Fruit fly (Drosophila melanogaster) whole organism, prepupa: ENCODE results near the gene CG13384.

Source experiments
- CG10631 ChIP-seq: fragments of 200-800 bp; sonication (Bioruptor generic); optimal IDR thresholded peaks from 2 replicates; lab custom pipeline; 2016; ENCODE audit warnings: missing biosample characterization, missing genetic modification characterization
- CG10669 ChIP-seq: fragments of 200-800 bp; sonication (Bioruptor generic); optimal IDR thresholded peaks from 3 replicates; lab custom pipeline; 2018; ENCODE audit warnings: missing biosample characterization, mild to moderate bottlenecking, missing genetic modification characterization, moderate library complexity
- CG11294 ChIP-seq: fragments of 200-800 bp; sonication (Bioruptor generic); IDR thresholded peaks from 2 replicates; pipeline ENCODE4 v1.3.6; 2022; ENCODE audit warnings: missing biosample characterization, missing genetic modification characterization
- CG11762 ChIP-seq: fragments of 200-800 bp; sonication (Bioruptor generic); optimal IDR thresholded peaks from 3 replicates; lab custom pipeline; 2016; ENCODE audit warnings: missing biosample characterization, missing genetic modification characterization; ENCODE audit not compliant: insufficient read depth
- CG15336 ChIP-seq: fragments of 200-800 bp; sonication (Bioruptor generic); IDR thresholded peaks from 2 replicates; pipeline ENCODE4 v1.3.6; 2022; ENCODE audit warnings: missing biosample characterization, missing genetic modification characterization
- CG1621 ChIP-seq: fragments of 200-800 bp; sonication (Bioruptor generic); optimal IDR thresholded peaks from 3 replicates; lab custom pipeline; 2018; ENCODE audit warnings: missing biosample characterization, mild to moderate bottlenecking, missing genetic modification characterization
- CG3032 ChIP-seq: fragments of 200-800 bp; optimal IDR thresholded peaks from 2 replicates; lab custom pipeline; 2019; ENCODE audit warnings: missing biosample characterization, mild to moderate bottlenecking, missing genetic modification characterization, moderate library complexity
- CG31627 ChIP-seq: fragments of 200-800 bp; sonication (Bioruptor generic); optimal IDR thresholded peaks from 3 replicates; lab custom pipeline; 2016; ENCODE audit warnings: missing biosample characterization, missing genetic modification characterization
- CG32006 ChIP-seq: fragments of 200-800 bp; sonication (Bioruptor generic); optimal IDR thresholded peaks from 3 replicates; lab custom pipeline; 2017; ENCODE audit warnings: missing biosample characterization, mild to moderate bottlenecking, missing genetic modification characterization
- CG34406 ChIP-seq: fragments of 200-800 bp; sonication (Bioruptor generic); optimal IDR thresholded peaks from 3 replicates; lab custom pipeline; 2016; ENCODE audit warnings: missing biosample characterization, missing genetic modification characterization
- CG3919 ChIP-seq: fragments of 200-800 bp; sonication (Bioruptor generic); optimal IDR thresholded peaks from 3 replicates; lab custom pipeline; 2016; ENCODE audit warnings: missing biosample characterization, missing genetic modification characterization
- CG4318 ChIP-seq: fragments of 200-800 bp; sonication (Bioruptor generic); optimal IDR thresholded peaks from 3 replicates; lab custom pipeline; 2017; ENCODE audit warnings: missing biosample characterization, mild to moderate bottlenecking, missing genetic modification characterization
- CG6163 ChIP-seq: fragments of 200-800 bp; sonication (Bioruptor generic); IDR thresholded peaks from 3 replicates; pipeline ENCODE4 v1.3.6; 2022; ENCODE audit warnings: missing biosample characterization, missing genetic modification characterization
- CG6276 ChIP-seq: fragments of 200-800 bp; sonication (Bioruptor generic); optimal IDR thresholded peaks from 2 replicates; lab custom pipeline; 2017; ENCODE audit warnings: missing biosample characterization, mild to moderate bottlenecking, missing genetic modification characterization
- CG6792 ChIP-seq: fragments of 200-800 bp; sonication (Bioruptor generic); optimal IDR thresholded peaks from 3 replicates; lab custom pipeline; 2016; ENCODE audit warnings: missing biosample characterization, missing genetic modification characterization
- CG6854 ChIP-seq: fragments of 200-800 bp; sonication (Bioruptor generic); optimal IDR thresholded peaks from 2 replicates; lab custom pipeline; 2017; ENCODE audit warnings: missing biosample characterization, mild to moderate bottlenecking, missing genetic modification characterization
- CG7368 ChIP-seq: fragments of 200-800 bp; sonication (Bioruptor generic); optimal IDR thresholded peaks from 3 replicates; lab custom pipeline; 2016; ENCODE audit warnings: missing biosample characterization, missing genetic modification characterization
- CG8119 ChIP-seq: fragments of 200-800 bp; sonication (Bioruptor generic); IDR thresholded peaks from 3 replicates; pipeline ENCODE4 v1.3.6; 2022; ENCODE audit warnings: missing biosample characterization, missing genetic modification characterization
- CG8319 ChIP-seq: fragments of 200-800 bp; sonication (Bioruptor generic); optimal IDR thresholded peaks from 3 replicates; lab custom pipeline; 2016; ENCODE audit warnings: missing biosample characterization, missing genetic modification characterization
- CG8632 ChIP-seq: fragments of 200-800 bp; sonication (Bioruptor generic); optimal IDR thresholded peaks from 3 replicates; lab custom pipeline; 2016; ENCODE audit warnings: missing biosample characterization, missing genetic modification characterization
- CG9139 ChIP-seq: fragments of 200-800 bp; sonication (Bioruptor generic); optimal IDR thresholded peaks from 3 replicates; lab custom pipeline; 2017; ENCODE audit warnings: missing biosample characterization, mild to moderate bottlenecking, missing genetic modification characterization
- Eip78C ChIP-seq: fragments of 200-800 bp; sonication (Bioruptor generic); peaks from one replicate; lab custom pipeline; 2016; ENCODE audit warnings: missing biosample characterization, missing genetic modification characterization
- Eip93F ChIP-seq: fragments of 200-800 bp; sonication (Bioruptor generic); optimal IDR thresholded peaks from 2 replicates; lab custom pipeline; 2016; ENCODE audit warnings: missing biosample characterization, mild to moderate bottlenecking, missing genetic modification characterization
- Ets21C ChIP-seq: fragments of 200-800 bp; sonication (Bioruptor generic); optimal IDR thresholded peaks from 3 replicates; lab custom pipeline; 2016; ENCODE audit warnings: missing biosample characterization, missing genetic modification characterization
- Ets96B ChIP-seq: fragments of 200-800 bp; optimal IDR thresholded peaks from 2 replicates; lab custom pipeline; 2019; ENCODE audit warnings: missing biosample characterization, mild to moderate bottlenecking, missing genetic modification characterization, moderate library complexity
- Hr38 ChIP-seq: sonication (Bioruptor generic); optimal IDR thresholded peaks from 2 replicates; lab custom pipeline; 2016; ENCODE audit warnings: missing biosample characterization, missing genetic modification characterization
- Hr39 ChIP-seq: fragments of 200-800 bp; sonication (Bioruptor generic); optimal IDR thresholded peaks from 2 replicates; lab custom pipeline; 2016; ENCODE audit warnings: missing biosample characterization, missing genetic modification characterization
- Hr4 ChIP-seq: fragments of 200-800 bp; sonication (Bioruptor generic); optimal IDR thresholded peaks from 3 replicates; lab custom pipeline; 2016; ENCODE audit warnings: missing biosample characterization, missing genetic modification characterization
- Lpt ChIP-seq: fragments of 200-800 bp; sonication (Bioruptor generic); optimal IDR thresholded peaks from 3 replicates; lab custom pipeline; 2016; ENCODE audit warnings: missing biosample characterization, missing genetic modification characterization
- Met ChIP-seq: fragments of 200-800 bp; sonication (Bioruptor generic); optimal IDR thresholded peaks from 3 replicates; lab custom pipeline; 2016; ENCODE audit warnings: missing biosample characterization, missing genetic modification characterization
- OdsH ChIP-seq: fragments of 200-800 bp; sonication (Bioruptor generic); optimal IDR thresholded peaks from 3 replicates; lab custom pipeline; 2016; ENCODE audit warnings: missing biosample characterization, missing genetic modification characterization
- Smox ChIP-seq: fragments of 200-800 bp; sonication (Bioruptor generic); optimal IDR thresholded peaks from 3 replicates; lab custom pipeline; 2016; ENCODE audit warnings: missing biosample characterization, missing genetic modification characterization
- Sox102F ChIP-seq: fragments of 200-800 bp; sonication (Bioruptor generic); optimal IDR thresholded peaks from 2 replicates; lab custom pipeline; 2016; ENCODE audit warnings: missing biosample characterization, mild to moderate bottlenecking, missing genetic modification characterization
- Sox14 ChIP-seq: fragments of 200-800 bp; sonication (Bioruptor generic); optimal IDR thresholded peaks from 3 replicates; lab custom pipeline; 2016; ENCODE audit warnings: missing biosample characterization, missing genetic modification characterization
- Sox15 ChIP-seq: fragments of 200-800 bp; sonication (Bioruptor generic); optimal IDR thresholded peaks from 3 replicates; lab custom pipeline; 2016; ENCODE audit warnings: missing biosample characterization, missing genetic modification characterization
- achi ChIP-seq: fragments of 200-800 bp; sonication (Bioruptor generic); optimal IDR thresholded peaks from 3 replicates; lab custom pipeline; 2016; ENCODE audit warnings: missing biosample characterization, missing genetic modification characterization
- acj6 ChIP-seq: fragments of 200-800 bp; sonication (Bioruptor generic); optimal IDR thresholded peaks from 3 replicates; lab custom pipeline; 2016; ENCODE audit warnings: missing biosample characterization, missing genetic modification characterization
- cyc ChIP-seq: fragments of 200-800 bp; sonication (Bioruptor generic); optimal IDR thresholded peaks from 3 replicates; lab custom pipeline; 2016; ENCODE audit warnings: missing biosample characterization, missing genetic modification characterization
- dac ChIP-seq: fragments of 200-800 bp; sonication (Bioruptor generic); optimal IDR thresholded peaks from 2 replicates; lab custom pipeline; 2017; ENCODE audit warnings: missing biosample characterization, mild to moderate bottlenecking, missing genetic modification characterization
- eg ChIP-seq: fragments of 200-800 bp; sonication (Bioruptor generic); IDR thresholded peaks from 3 replicates; pipeline ENCODE4 v1.3.6; 2022; ENCODE audit warnings: missing biosample characterization, missing genetic modification characterization
- esn ChIP-seq: fragments of 200-800 bp; sonication (Bioruptor generic); optimal IDR thresholded peaks from 2 replicates; lab custom pipeline; 2016; ENCODE audit warnings: missing biosample characterization, mild to moderate bottlenecking, missing genetic modification characterization, moderate library complexity
- fd59A ChIP-seq: fragments of 200-800 bp; sonication (Bioruptor generic); optimal IDR thresholded peaks from 2 replicates; lab custom pipeline; 2017; ENCODE audit warnings: missing biosample characterization, mild to moderate bottlenecking, missing genetic modification characterization, missing genetic modification reagents
- fd85E ChIP-seq: fragments of 200-800 bp; sonication (Bioruptor generic); optimal IDR thresholded peaks from 3 replicates; lab custom pipeline; 2016; ENCODE audit warnings: missing biosample characterization, missing genetic modification characterization
- fkh ChIP-seq: fragments of 200-800 bp; sonication (Bioruptor generic); optimal IDR thresholded peaks from 3 replicates; lab custom pipeline; 2017; ENCODE audit warnings: missing biosample characterization, mild to moderate bottlenecking, missing genetic modification characterization, moderate library complexity
- lz ChIP-seq: fragments of 200-800 bp; sonication (Bioruptor generic); optimal IDR thresholded peaks from 3 replicates; lab custom pipeline; 2016; ENCODE audit warnings: missing biosample characterization, missing genetic modification characterization
- net ChIP-seq: fragments of 200-800 bp; sonication (Bioruptor generic); optimal IDR thresholded peaks from 3 replicates; lab custom pipeline; 2016; ENCODE audit warnings: missing biosample characterization, missing genetic modification characterization
- pdm3 ChIP-seq: fragments of 200-800 bp; sonication (Bioruptor generic); optimal IDR thresholded peaks from 3 replicates; lab custom pipeline; 2016; ENCODE audit warnings: missing biosample characterization, missing genetic modification characterization
- spab ChIP-seq: fragments of 200-800 bp; sonication (Bioruptor generic); optimal IDR thresholded peaks from 2 replicates; lab custom pipeline; 2017; ENCODE audit warnings: missing biosample characterization, mild to moderate bottlenecking, missing genetic modification characterization, missing genetic modification reagents
- ss ChIP-seq, 2 experiments: fragments of 200-800 bp; sonication (Bioruptor generic); optimal IDR thresholded peaks; 2 replicates in 1 of 2; 3 replicates in 1 of 2; lab custom pipeline; 2017 to 2018; ENCODE audit warnings: mild to moderate bottlenecking in 2 of 2, missing biosample characterization in 2 of 2, missing genetic modification characterization in 2 of 2, moderate library complexity in 1 of 2
- topi ChIP-seq: fragments of 200-800 bp; sonication (Bioruptor generic); optimal IDR thresholded peaks from 3 replicates; lab custom pipeline; 2016; ENCODE audit warnings: missing biosample characterization, missing genetic modification characterization
- vri ChIP-seq: fragments of 200-800 bp; sonication (Bioruptor generic); optimal IDR thresholded peaks from 3 replicates; lab custom pipeline; 2016; ENCODE audit warnings: missing biosample characterization, mild to moderate bottlenecking, missing genetic modification characterization

Gene CG13384

DNA sequence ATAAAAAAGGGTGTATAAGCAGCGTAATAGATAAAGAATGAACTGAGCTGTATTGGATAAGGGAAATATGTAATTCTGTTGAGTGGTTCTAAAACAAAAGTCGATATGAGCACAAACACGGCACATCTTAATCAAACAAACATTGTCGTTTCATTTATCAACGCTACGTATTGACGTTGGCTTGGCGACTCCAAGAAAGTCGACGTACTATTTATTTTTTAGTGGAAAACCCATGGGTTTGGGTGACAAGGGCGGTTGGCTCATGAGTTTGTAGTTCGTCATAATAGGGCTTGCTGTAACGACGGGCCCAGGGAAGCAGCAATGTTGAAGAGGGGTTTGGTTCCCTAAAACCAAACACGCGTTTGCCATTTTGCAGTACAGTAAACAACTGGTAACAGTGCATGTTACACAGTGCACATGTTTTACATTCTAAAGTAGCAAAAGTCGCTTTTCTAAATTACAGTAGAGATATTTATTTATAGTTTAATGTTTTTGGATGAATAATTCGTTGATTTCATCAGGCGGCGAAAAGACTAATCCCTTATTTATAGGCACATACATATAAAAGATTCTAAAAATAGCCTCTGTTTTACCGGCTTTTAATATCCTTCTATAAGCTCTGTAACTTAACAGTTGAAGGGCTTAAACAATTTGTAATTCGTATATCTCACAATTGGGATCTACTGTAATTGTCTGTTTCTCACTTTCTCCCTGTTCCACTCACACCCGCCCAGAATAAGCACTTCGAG lies 22.9 kb upstream of the CG13384 start:
- TF ChIP-seq esn: peak; percentile 75
- TF ChIP-seq fkh: peak; percentile 75
- TF ChIP-seq Sox102F (GFP tag; lab: Kevin White, UChicago): peak; percentile 66
- peak; percentile 42 for TF ChIP-seq topi (GFP tag; lab: Kevin White, UChicago)
- no peak for TF ChIP-seq pdm3 (GFP tag; lab: Kevin White, UChicago)
- TF ChIP-seq CG34406 (GFP tag; lab: Kevin White, UChicago): peak; percentile 46
- no peak for TF ChIP-seq CG1621 (tag; lab: Kevin White, UChicago)
- no peak for TF ChIP-seq Eip93F (GFP tag; lab: Kevin White, UChicago)
- peak; percentile 32 for TF ChIP-seq CG10669 (GFP tag; lab: Kevin White, UChicago)
- peak; percentile 5 for TF ChIP-seq CG6854
- no peak for TF ChIP-seq dac (GFP tag; lab: Kevin White, UChicago)
- no peak for TF ChIP-seq CG7368 (GFP tag; lab: Kevin White, UChicago)
- peak; percentile 63 for TF ChIP-seq CG15336 (GFP tag; lab: Robert Waterston, UW)
- peak; percentile 52 for TF ChIP-seq CG6276
- no peak; the same call in 1 of the 3 replicates for TF ChIP-seq CG8119 (GFP tag; lab: Robert Waterston, UW)
- TF ChIP-seq Lpt (GFP tag; lab: Kevin White, UChicago): no peak
- TF ChIP-seq Ets96B (tag; lab: Kevin White, UChicago): peak; percentile 17
- TF ChIP-seq CG9139 (GFP tag; lab: Kevin White, UChicago): no peak
- peak; percentile 68 for TF ChIP-seq Hr39 (GFP tag; lab: Kevin White, UChicago)
- TF ChIP-seq Eip78C (GFP tag; lab: Kevin White, UChicago): peak; percentile 91
- peak; percentile 40 for TF ChIP-seq Ets21C (GFP tag; lab: Kevin White, UChicago)
- peak; percentile 60 for TF ChIP-seq achi (GFP tag; lab: Kevin White, UChicago)
- TF ChIP-seq CG8319 (GFP tag; lab: Kevin White, UChicago): peak; percentile 27
- TF ChIP-seq CG32006: peak; percentile 73
- peak; percentile 61 for TF ChIP-seq Smox (GFP tag; lab: Kevin White, UChicago)
- TF ChIP-seq CG11762: no peak
- TF ChIP-seq spab (GFP tag; lab: Kevin White, UChicago): peak; percentile 46
- peak; percentile 57 for TF ChIP-seq fd59A (GFP tag; lab: Kevin White, UChicago)
- peak; percentile 62 for TF ChIP-seq CG6792 (GFP tag; lab: Kevin White, UChicago)
- TF ChIP-seq CG11294: peak; percentile 27; the same call in 1 of the 2 replicates
- peak; percentile 80 for TF ChIP-seq Hr4
- TF ChIP-seq Sox15 (GFP tag; lab: Kevin White, UChicago): peak; percentile 40
- peak; percentile 69 for TF ChIP-seq CG31627 (GFP tag; lab: Kevin White, UChicago)
- TF ChIP-seq vri (GFP tag; lab: Kevin White, UChicago): no peak
- peak; percentile 56 for TF ChIP-seq CG3032
- peak; percentile 47 for TF ChIP-seq net (GFP tag; lab: Kevin White, UChicago)
- TF ChIP-seq cyc (GFP tag; lab: Kevin White, UChicago): peak; percentile 49
- TF ChIP-seq CG6163 (GFP tag; lab: Robert Waterston, UW): peak; percentile 39; the same call in 1 of the 3 replicates
- no peak for TF ChIP-seq CG3919 (GFP tag; lab: Kevin White, UChicago)
- TF ChIP-seq Met (GFP tag; lab: Kevin White, UChicago): peak; percentile 77
- no peak for TF ChIP-seq Hr38
- TF ChIP-seq acj6 (GFP tag; lab: Kevin White, UChicago): peak; percentile 67
- peak; percentile 50 for TF ChIP-seq Sox14 (GFP tag; lab: Kevin White, UChicago)
- TF ChIP-seq CG10631: peak; percentile 42
- TF ChIP-seq CG8632 (GFP tag; lab: Kevin White, UChicago): peak; percentile 47
- peak; percentile 69 for TF ChIP-seq OdsH (GFP tag; lab: Kevin White, UChicago)
- TF ChIP-seq ss (GFP tag; optimal IDR thresholded peaks at IDR 0.05; lab: Kevin White, UChicago): peak; percentile 30 to 62
- peak; percentile 43; the same call in 2 of the 3 replicates for TF ChIP-seq eg (GFP tag; lab: Robert Waterston, UW)
- peak; percentile 5 for TF ChIP-seq CG4318 (GFP tag; lab: Kevin White, UChicago)
- TF ChIP-seq lz (GFP tag; lab: Kevin White, UChicago): peak; percentile 46
- peak; percentile 17 for TF ChIP-seq fd85E
